Worm (Caenorhabditis elegans): ENCODE results near the gene Y73F4A.2.
"Not testable (repeated sequence)": the region's sequence is repeated elsewhere in the genome, so short reads cannot be mapped to it uniquely, and the experiment has no call there.

- TF ChIP-seq flt-1 (GFP tag; IDR thresholded peaks at IDR 0.05): peak; percentile 34; the same call in 1 of the 2 replicates
- TF ChIP-seq ztf-29 (GFP tag; IDR thresholded peaks at IDR 0.05); ref-1 (GFP tag; conservative IDR thresholded peaks at IDR 0.05); tab-1 (GFP tag; IDR thresholded peaks at IDR 0.05); ztf-23 (GFP tag; IDR thresholded peaks at IDR 0.05): not testable (repeated sequence)
Observed at ce11 chrIV:9067277-9068197, 24.4 kb upstream of the Y73F4A.2 start.

All from whole organism, midembryonic.